Fruit fly (Drosophila melanogaster) whole organism, larva: ENCODE results near the gene CG17717.

ENCODE experiments used
- noc ChIP-seq: fragments of 200-800 bp; sonication (Bioruptor generic); optimal IDR thresholded peaks from 3 replicates; lab custom pipeline; 2019; ENCODE audit warnings: missing biosample characterization, mild to moderate bottlenecking, missing genetic modification characterization, moderate library complexity

Gene CG17717

DNA sequence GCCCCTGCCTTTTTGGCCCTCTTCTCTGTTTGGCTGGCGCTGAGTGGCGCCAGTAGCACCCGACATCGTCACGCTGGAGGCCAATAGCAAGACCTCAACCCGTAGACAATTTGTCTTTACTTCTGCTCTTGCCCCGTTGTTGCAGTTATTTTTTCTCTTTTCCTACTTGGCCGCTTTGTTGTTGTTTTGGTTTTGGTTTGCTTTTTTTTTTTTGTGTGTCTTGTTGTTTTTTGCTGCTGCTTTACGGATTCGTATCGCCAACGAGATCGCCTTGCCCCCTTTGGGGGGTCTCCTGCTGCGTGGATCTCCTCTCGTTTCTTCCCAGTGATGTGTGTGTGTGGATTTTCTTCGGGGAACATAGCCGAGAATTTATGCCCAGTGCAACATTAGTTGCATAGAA lies 42.8 kb downstream of the CG17717 start:
- no peak for TF ChIP-seq noc (tag; lab: Kevin White, UChicago)

DNA sequence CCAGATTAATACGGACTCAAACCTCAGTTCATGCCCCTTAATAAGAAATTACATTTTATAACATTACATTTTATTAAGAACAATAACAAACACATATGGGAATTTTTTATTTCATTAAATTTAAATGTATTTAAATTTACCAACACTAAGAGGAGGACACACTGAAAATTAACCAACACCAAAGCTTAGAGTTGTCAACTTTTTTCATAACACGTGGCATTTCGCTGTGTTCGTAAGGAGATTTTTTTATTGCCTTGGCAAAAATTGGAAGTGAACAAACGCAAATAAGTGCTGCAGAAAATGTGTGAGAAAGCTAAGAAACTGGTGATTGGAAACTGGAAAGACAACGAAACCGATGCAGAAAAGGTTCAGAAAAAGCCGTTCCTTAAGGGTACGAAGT lies 44.6 kb downstream of the CG17717 start, which contains the start of gene CG14443:
CG14443 (plus strand) TSS at position 301 of the 400 bp plus-strand sequence.
- no peak for TF ChIP-seq noc (tag; lab: Kevin White, UChicago)

DNA sequence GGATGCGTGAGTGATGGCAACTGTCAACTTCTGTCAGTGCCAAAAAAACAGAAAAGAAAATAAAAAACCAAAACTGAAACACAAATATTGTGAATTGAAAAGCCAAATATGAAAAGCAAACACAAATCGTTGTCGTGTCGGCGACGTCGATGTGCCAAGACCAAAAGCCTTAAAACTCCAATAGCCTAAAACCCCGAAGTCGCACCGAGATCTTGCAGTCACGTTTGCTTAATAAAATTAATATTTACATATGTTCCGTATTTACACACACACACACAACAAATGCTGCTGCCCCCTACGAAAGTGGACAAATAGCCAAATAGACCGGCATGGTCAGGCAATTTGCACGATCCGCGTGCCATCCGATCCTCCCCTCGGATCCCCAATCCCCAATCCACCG lies 49.0 kb downstream of the CG17717 start:
- no peak for TF ChIP-seq noc (tag; lab: Kevin White, UChicago)
